Worm (Caenorhabditis elegans): Measurements from ENCODE around the gene glb-25.

DNA sequence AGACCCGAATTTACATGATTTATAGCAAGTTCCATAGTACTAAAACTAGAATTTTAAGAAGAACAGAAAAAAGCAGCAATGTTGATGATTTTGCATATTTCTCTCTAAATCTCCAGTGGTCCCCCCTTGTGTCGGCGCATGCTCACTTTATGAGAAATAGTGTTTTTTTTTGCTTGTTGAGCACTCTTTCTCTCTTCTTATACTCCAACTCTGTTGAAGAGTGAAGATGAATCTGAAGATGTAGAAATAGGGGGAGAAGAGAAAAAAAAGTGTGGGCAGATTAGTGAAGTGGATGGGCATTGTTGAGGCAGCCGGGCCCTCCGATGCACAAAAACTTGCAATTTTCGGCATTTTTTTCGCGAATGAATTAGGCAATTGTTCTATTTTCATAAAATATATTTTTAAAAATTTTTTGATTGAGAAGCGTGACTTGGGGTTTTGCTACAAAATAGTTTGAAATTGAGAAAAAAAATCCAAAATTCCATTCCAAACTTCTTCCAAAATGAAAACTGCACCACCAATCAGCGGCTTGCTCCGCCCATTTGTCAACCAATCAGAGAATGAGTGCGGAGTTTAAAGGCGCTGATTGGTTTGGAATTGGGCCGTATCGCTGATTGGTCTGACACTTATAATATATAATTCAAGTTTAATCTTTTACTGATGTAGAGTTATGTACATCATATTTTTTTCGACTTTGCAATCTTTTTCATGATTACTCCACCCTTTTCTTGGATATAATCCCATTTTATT lies 2.6 kb downstream of the glb-25 start:
- TF ChIP-seq Y79H2A.3 (GFP tag; conservative IDR thresholded peaks at IDR 0.05) = no peak
- no peak for TF ChIP-seq atf-7 (tag; optimal IDR thresholded peaks at IDR 0.05)
- TF ChIP-seq hsf-1 (GFP tag; IDR thresholded peaks at IDR 0.05) = no peak
- TF ChIP-seq ztf-25 (GFP tag; IDR thresholded peaks at IDR 0.05) = no peak
- TF ChIP-seq unc-62 (GFP tag; optimal IDR thresholded peaks at IDR 0.05) = no peak
- no peak for TF ChIP-seq snpc-4 (GFP tag; optimal IDR thresholded peaks at IDR 0.05)
- no peak for TF ChIP-seq snpc-4 (tag; optimal IDR thresholded peaks at IDR 0.05)
- TF ChIP-seq ztf-3 (GFP tag; optimal IDR thresholded peaks at IDR 0.05) = no peak
- no peak for TF ChIP-seq xnd-1 (tag; optimal IDR thresholded peaks at IDR 0.05)
